Worm (Caenorhabditis elegans): ENCODE results near the gene gspd-1.
A peak's percentile ranks its signal among the peaks of the same experiment; 100 is the strongest.

Gene gspd-1

DNA sequence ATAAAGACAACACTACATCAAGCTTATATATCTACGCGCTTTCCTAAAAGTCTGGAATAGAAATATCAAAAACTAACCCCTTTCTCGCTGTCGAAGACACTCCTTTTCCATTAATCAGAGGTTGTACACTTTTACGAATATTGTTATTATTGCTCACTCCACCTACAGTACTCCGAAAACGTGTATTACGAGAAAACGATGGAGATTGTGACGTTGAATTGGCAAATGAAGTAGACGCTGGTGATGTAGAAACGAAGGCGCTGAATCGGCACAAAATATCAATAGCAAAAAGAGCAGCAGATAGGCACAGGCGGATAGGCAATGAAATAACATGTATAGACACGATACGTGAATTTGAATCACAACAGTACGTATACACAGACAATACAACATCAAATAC is 27.1 kb downstream of the gspd-1 start:
- TF ChIP-seq hmg-1.1 (GFP tag; IDR thresholded peaks at IDR 0.05) (no peak), dmd-9 (GFP tag; IDR thresholded peaks at IDR 0.05) (no peak), rbr-2 (tag; optimal IDR thresholded peaks at IDR 0.05) (no peak), set-16 (GFP tag; IDR thresholded peaks at IDR 0.05) (no peak), unc-130 (GFP tag; optimal IDR thresholded peaks at IDR 0.05) (no peak), daf-12 (tag; optimal IDR thresholded peaks at IDR 0.05) (no peak), ceh-32 (tag; optimal IDR thresholded peaks at IDR 0.05; ENCODE audit: poor library complexity) (no peak)

ce11 chrIV:11347275-11347674 is 30.1 kb downstream of the gspd-1 start:
- TF ChIP-seq hlh-30 (tag; optimal IDR thresholded peaks at IDR 0.05; ENCODE audit: insufficient read depth) (peak; percentile 17), ZK337.2 (GFP tag; IDR thresholded peaks at IDR 0.05) (no peak)

- no peak for TF ChIP-seq nhr-41 (GFP tag; IDR thresholded peaks at IDR 0.05)
- no peak for TF ChIP-seq ztf-11 (tag; optimal IDR thresholded peaks at IDR 0.05)
- TF ChIP-seq hmg-1.1 (GFP tag; IDR thresholded peaks at IDR 0.05): 0 out of 2 replicates have a peak, but pooled peaks have one; percentile 25
- peak in 1 of 2 experiments; percentile 27 for TF ChIP-seq lsy-2 (tag; optimal IDR thresholded peaks at IDR 0.05)
- no peak for TF ChIP-seq rbr-2 (tag; optimal IDR thresholded peaks at IDR 0.05)
- no peak for TF ChIP-seq dve-1 (tag; optimal IDR thresholded peaks at IDR 0.05; ENCODE audit: insufficient read depth)
- no peak for TF ChIP-seq mxl-2 (GFP tag; conservative IDR thresholded peaks at IDR 0.05)
- no peak for TF ChIP-seq attf-4 (tag; optimal IDR thresholded peaks at IDR 0.05)
- no peak for TF ChIP-seq ZK337.2 (GFP tag; IDR thresholded peaks at IDR 0.05)
- TF ChIP-seq daf-16 (GFP tag; optimal IDR thresholded peaks at IDR 0.05): peak in 1 of 2 experiments; percentile 31
- no peak for TF ChIP-seq daf-16 (tag; optimal IDR thresholded peaks at IDR 0.05)
- TF ChIP-seq hif-1 (tag; optimal IDR thresholded peaks at IDR 0.05): peak in 1 of 2 experiments; percentile 51
- no peak for TF ChIP-seq nhr-111 (GFP tag; optimal IDR thresholded peaks at IDR 0.05)
- no peak for TF ChIP-seq jun-1 (tag; optimal IDR thresholded peaks at IDR 0.05)
- no peak for TF ChIP-seq saeg-2 (GFP tag; IDR thresholded peaks at IDR 0.05)
- no peak for TF ChIP-seq ceh-44 (GFP tag; IDR thresholded peaks at IDR 0.05)
These were observed 31.6 kb downstream of the gspd-1 start for ce11 chrIV:11348822-11349221.

DNA sequence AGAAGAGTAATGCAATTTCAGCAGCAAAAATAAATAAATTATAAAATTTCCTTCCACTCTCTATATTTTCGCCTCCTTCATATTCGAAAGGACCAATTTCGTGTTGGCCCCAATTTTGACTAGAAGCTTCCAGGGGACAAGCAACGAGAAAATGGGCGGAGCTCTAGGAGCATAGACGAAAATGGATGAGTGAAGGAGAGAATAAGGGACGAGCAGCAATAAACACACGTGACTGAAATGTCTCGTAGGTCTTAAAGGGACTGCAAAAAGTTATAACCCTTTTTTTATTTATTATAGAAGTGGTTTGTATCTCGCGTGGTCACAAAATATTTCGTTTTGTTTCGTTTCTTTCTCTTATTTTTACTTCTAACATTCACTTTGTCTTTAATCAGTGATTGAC is 32.5 kb downstream of the gspd-1 start:
- TF ChIP-seq unc-130 (GFP tag; optimal IDR thresholded peaks at IDR 0.05) (no peak), mep-1 (tag; optimal IDR thresholded peaks at IDR 0.05) (peak; percentile 45), nhr-25 (tag; optimal IDR thresholded peaks at IDR 0.05; ENCODE audit: borderline replicate concordance, insufficient read depth) (no peak), ceh-20 (GFP tag; IDR thresholded peaks at IDR 0.05) (peak; percentile 67), hlh-30 (tag; optimal IDR thresholded peaks at IDR 0.05; ENCODE audit: insufficient read depth) (peak; percentile 72), lin-29 (GFP tag; IDR thresholded peaks at IDR 0.05) (no peak), lin-39 (tag; optimal IDR thresholded peaks at IDR 0.05) (no peak), daf-16 (GFP tag; optimal IDR thresholded peaks at IDR 0.05) (no peak), daf-16 (tag; optimal IDR thresholded peaks at IDR 0.05) (no peak), ctbp-1 (GFP tag; IDR thresholded peaks at IDR 0.05) (0 out of 2 replicates have a peak, but pooled peaks have one; percentile 33), nhr-237 (tag; optimal IDR thresholded peaks at IDR 0.05) (no peak), lim-7 (GFP tag; IDR thresholded peaks at IDR 0.05) (no peak), set-16 (GFP tag; IDR thresholded peaks at IDR 0.05) (no peak), mdl-1 (tag; optimal IDR thresholded peaks at IDR 0.05) (peak in 1 of 2 experiments; percentile 49), lin-13 (GFP tag; optimal IDR thresholded peaks at IDR 0.05) (no peak), lsy-2 (tag; optimal IDR thresholded peaks at IDR 0.05) (peak in 1 of 2 experiments; percentile 58), F44E2.7 (GFP tag; IDR thresholded peaks at IDR 0.05) (no peak), hif-1 (tag; optimal IDR thresholded peaks at IDR 0.05) (no peak), hmg-1.1 (GFP tag; IDR thresholded peaks at IDR 0.05) (0 out of 2 replicates have a peak, but pooled peaks have one; percentile 24), dmd-6 (GFP tag; IDR thresholded peaks at IDR 0.05) (no peak), gei-8 (GFP tag; optimal IDR thresholded peaks at IDR 0.05) (no peak), rbr-2 (tag; optimal IDR thresholded peaks at IDR 0.05) (peak; percentile 20), madf-9 (GFP tag; conservative IDR thresholded peaks at IDR 0.05) (no peak), nhr-42 (GFP tag; IDR thresholded peaks at IDR 0.05) (no peak), unc-62 (GFP tag; optimal IDR thresholded peaks at IDR 0.05 in 1 of 2) (no peak), unc-62 (tag; optimal IDR thresholded peaks at IDR 0.05) (no peak)
